Fruit fly (Drosophila melanogaster): ENCODE measurements around the gene eIF4EHP.

The eIF4EHP gene

DNA sequence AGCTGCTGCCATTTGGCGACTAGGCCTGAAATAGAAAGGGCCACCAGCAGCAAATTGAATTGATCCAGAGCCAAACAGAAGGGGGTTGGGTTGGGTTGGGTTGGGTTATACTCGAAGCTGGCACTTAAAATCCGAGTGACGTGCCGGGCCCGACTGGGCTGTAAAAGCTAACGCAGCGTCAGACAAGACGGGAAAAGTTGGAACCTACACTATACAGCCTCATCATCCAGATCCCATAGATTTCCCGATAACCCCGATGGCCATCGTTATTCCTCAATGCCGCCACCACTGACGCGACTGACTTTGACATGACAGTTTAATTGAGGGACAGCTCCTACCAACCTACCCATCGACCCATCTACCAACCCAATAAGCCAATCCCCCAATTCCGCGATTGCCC is 38.8 kb downstream of the eIF4EHP start:
- TF ChIP-seq CG13894 (tag; optimal IDR thresholded peaks at IDR 0.05) (peak; percentile 96), pfk (GFP tag; optimal IDR thresholded peaks at IDR 0.05) (no peak), Chrac-16 (GFP tag; optimal IDR thresholded peaks at IDR 0.05) (no peak), stc (GFP tag; IDR thresholded peaks at IDR 0.05) (no peak)

DNA sequence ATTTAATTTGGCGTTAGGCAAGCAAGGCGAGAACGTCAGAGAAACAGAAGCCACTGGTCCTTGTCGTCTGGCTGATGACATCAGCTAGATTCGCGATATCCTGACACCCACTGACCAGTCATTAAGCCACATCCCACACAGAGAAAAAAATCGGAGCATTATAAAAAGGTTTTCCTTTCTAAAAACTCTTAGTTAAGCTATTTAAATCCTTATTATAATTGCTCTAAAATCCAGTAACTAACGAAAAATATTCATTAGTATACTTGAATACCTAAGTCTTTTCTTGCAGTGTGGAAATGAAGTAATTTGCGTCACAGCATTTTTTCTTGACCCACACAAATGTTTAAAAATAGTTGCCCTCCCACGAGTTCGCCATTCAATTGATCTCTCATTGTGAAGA is 39.9 kb downstream of the eIF4EHP start:
- TF ChIP-seq CG6683 (GFP tag; optimal IDR thresholded peaks at IDR 0.05) (no peak), dysf (GFP tag; IDR thresholded peaks at IDR 0.05) (peak; percentile 36; the same call in 1 of the 3 replicates), Gug (GFP tag; IDR thresholded peaks at IDR 0.05) (no peak), CG3407 (GFP tag; optimal IDR thresholded peaks at IDR 0.05) (no peak), grn (GFP tag; optimal IDR thresholded peaks at IDR 0.05) (no peak), en (GFP tag; optimal IDR thresholded peaks at IDR 0.05) (no peak), Nf-YB (GFP tag; optimal IDR thresholded peaks at IDR 0.05) (no peak), mam (GFP tag; optimal IDR thresholded peaks at IDR 0.05) (peak; percentile 31), chif (GFP tag; optimal IDR thresholded peaks at IDR 0.05) (peak in 1 of 2 experiments; percentile 14), CG2116 (GFP tag; optimal IDR thresholded peaks at IDR 0.05) (no peak), CG18599 (GFP tag; optimal IDR thresholded peaks at IDR 0.05) (no peak), Rfx (GFP tag; IDR thresholded peaks at IDR 0.05) (no peak), CG30403 (GFP tag; optimal IDR thresholded peaks at IDR 0.05) (peak; percentile 12), Myb (GFP tag; optimal IDR thresholded peaks at IDR 0.05) (no peak), da (GFP tag; optimal IDR thresholded peaks at IDR 0.05) (no peak), zfh2 (GFP tag; optimal IDR thresholded peaks at IDR 0.05) (no peak), lab (GFP tag; optimal IDR thresholded peaks at IDR 0.05) (peak; percentile 20), Lhr (GFP tag; optimal IDR thresholded peaks at IDR 0.05) (no peak), nerfin-2 (GFP tag; IDR thresholded peaks at IDR 0.05; ENCODE audit: partially characterized antibody) (no peak), CoRest (tag; optimal IDR thresholded peaks at IDR 0.05) (peak; percentile 22), maf-S (GFP tag; optimal IDR thresholded peaks at IDR 0.05) (no peak), CG31224 (GFP tag; IDR thresholded peaks at IDR 0.05) (no peak; the same call in 1 of the 2 replicates), Lim3 (GFP tag; IDR thresholded peaks at IDR 0.05) (no peak), bcd (GFP tag; optimal IDR thresholded peaks at IDR 0.05) (no peak), Xbp1 (GFP tag; optimal IDR thresholded peaks at IDR 0.05) (peak; percentile 23), pita (GFP tag; optimal IDR thresholded peaks at IDR 0.05) (no peak), tgo (GFP tag; IDR thresholded peaks at IDR 0.05) (peak; percentile 36; the same call in 1 of the 3 replicates), CG17612 (GFP tag; IDR thresholded peaks at IDR 0.05) (no peak), nmo (GFP tag; optimal IDR thresholded peaks at IDR 0.05) (no peak), CG12659 (GFP tag; optimal IDR thresholded peaks at IDR 0.05) (peak; percentile 4), CG34224 (GFP tag; IDR thresholded peaks at IDR 0.05; ENCODE audit: partially characterized antibody) (no peak), slp2 (GFP tag; optimal IDR thresholded peaks at IDR 0.05) (no peak), p53 (GFP tag; optimal IDR thresholded peaks at IDR 0.05) (no peak), CG9797 (GFP tag; optimal IDR thresholded peaks at IDR 0.05) (no peak), CG6791 (GFP tag; IDR thresholded peaks at IDR 0.05; ENCODE audit: partially characterized antibody) (no peak), CG4617 (GFP tag; optimal IDR thresholded peaks at IDR 0.05; ENCODE audit: borderline replicate concordance) (no peak), Ada2b (GFP tag; IDR thresholded peaks at IDR 0.05) (peak; percentile 50; the same call in 1 of the 2 replicates), sqz (GFP tag; optimal IDR thresholded peaks at IDR 0.05) (no peak), CG33557 (GFP tag; optimal IDR thresholded peaks at IDR 0.05) (no peak), ro (GFP tag; IDR thresholded peaks at IDR 0.05) (no peak), Aef1 (GFP tag; IDR thresholded peaks at IDR 0.05) (no peak), C15 (GFP tag; IDR thresholded peaks at IDR 0.05) (no peak), CG6254 (GFP tag; optimal IDR thresholded peaks at IDR 0.05) (no peak), gt (GFP tag; IDR thresholded peaks at IDR 0.05) (no peak), aop (GFP tag; IDR thresholded peaks at IDR 0.05) (no peak), CG14050 (GFP tag; IDR thresholded peaks at IDR 0.05) (peak; percentile 37; the same call in 1 of the 3 replicates)
